Worm (Caenorhabditis elegans) whole organism, L2 larva: ENCODE results near the gene F10C2.3.

Experiments
- alr-1 ChIP-seq: fragments of 150-350 bp; optimal IDR thresholded peaks from 2 replicates; lab custom pipeline; 2014; ENCODE audit warnings: missing biosample characterization, missing genetic modification characterization
- blmp-1 ChIP-seq: sonication (generic microtip); optimal IDR thresholded peaks from 2 replicates; lab custom pipeline; 2017; ENCODE audit warnings: missing genetic modification characterization, mild to moderate bottlenecking, missing compliant biosample characterization, antibody characterized with exemption, moderate library complexity; ENCODE audit not compliant: insufficient read depth
- nhr-25 ChIP-seq: fragments of 150-350 bp; sonication (generic microtip); optimal IDR thresholded peaks from 3 replicates; lab custom pipeline; 2014; ENCODE audit warnings: missing biosample characterization, missing genetic modification characterization
- skn-1 ChIP-seq: sonication (generic microtip); optimal IDR thresholded peaks from 2 replicates; lab custom pipeline; 2017; ENCODE audit warnings: missing biosample characterization, missing genetic modification characterization
- snpc-4 ChIP-seq: fragments of 150-350 bp; optimal IDR thresholded peaks from 2 replicates; lab custom pipeline; 2014; ENCODE audit warnings: missing biosample characterization, missing genetic modification characterization

DNA sequence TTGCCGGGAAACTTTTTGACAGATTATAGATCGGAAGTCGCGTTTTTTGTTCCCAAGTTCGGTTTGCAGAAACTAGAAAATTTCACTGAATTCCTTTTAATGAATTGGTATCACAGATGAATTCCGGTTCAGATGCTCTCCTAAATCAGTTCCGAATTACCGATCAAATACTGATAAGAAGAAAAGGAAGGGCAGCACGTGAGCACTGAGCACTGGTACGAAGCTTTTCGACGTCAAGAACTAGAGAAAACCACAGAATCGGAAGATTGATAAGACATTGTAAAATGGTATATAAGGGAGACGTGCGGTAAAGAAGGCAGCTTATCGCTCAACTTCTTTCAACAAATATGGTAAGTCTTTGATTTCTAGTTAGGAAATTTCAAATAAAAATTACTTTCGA is 44.9 kb upstream of the F10C2.3 start, which contains the start of gene cpr-1:
- TF ChIP-seq blmp-1 (tag; lab: Kevin White, UChicago) (no peak), alr-1 (tag; lab: Kevin White, UChicago) (no peak), skn-1 (tag; lab: Kevin White, UChicago) (no peak), snpc-4 (tag; lab: Kevin White, UChicago) (no peak), nhr-25 (tag; lab: Kevin White, UChicago) (no peak)
